Fruit fly (Drosophila melanogaster) S2 (cell line): ENCODE results near the gene Alp13.

Experiments
- CG8478 ChIP-seq: fragments of >200 bp; optimal IDR thresholded peaks from 2 replicates; lab custom pipeline; 2018
- CTCF ChIP-seq, 2 experiments: fragments of >200 bp; optimal IDR thresholded peaks; 2 replicates each; lab custom pipeline; 2018

DNA sequence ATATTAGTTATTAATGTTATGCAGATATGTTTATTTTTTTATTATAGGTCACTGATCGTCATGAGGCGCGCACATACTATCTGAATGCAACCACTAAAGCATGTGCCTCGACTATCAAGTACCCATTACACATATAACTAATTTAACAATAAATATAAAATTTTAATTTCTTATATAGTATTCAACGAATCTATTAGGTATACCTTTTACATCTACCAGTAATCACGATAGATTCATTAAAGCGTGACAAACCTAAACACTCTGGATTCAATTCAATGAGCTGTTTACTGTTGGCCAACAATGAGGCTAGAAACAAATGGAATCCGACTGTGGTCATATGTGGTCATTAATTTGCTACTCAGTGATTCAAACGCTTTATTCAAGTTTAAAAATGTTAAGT lies 7.6 kb downstream of the Alp13 start, which contains the start of gene CG33784:
- TF ChIP-seq CG8478 (lab: Kevin White, UChicago) = no peak
- TF ChIP-seq CTCF (optimal IDR thresholded peaks at IDR 0.05; lab: Kevin White, UChicago) = no peak
